Fruit fly (Drosophila melanogaster) whole organism, adult: Measurements from ENCODE around the gene CG14130.

Source experiments
- CG11617 ChIP-seq: fragments of 200-800 bp; sonication (Bioruptor generic); optimal IDR thresholded peaks from 2 replicates; lab custom pipeline; 2017; ENCODE audit warnings: mild to moderate bottlenecking, missing biosample characterization, missing genetic modification reagents, missing genetic modification characterization
- CG12768 ChIP-seq: fragments of 200-800 bp; sonication (Bioruptor generic); optimal IDR thresholded peaks from 2 replicates; lab custom pipeline; 2017; ENCODE audit warnings: missing biosample characterization, missing genetic modification characterization, mild to moderate bottlenecking, moderate library complexity, missing genetic modification reagents
- CG14711 ChIP-seq: fragments of 200-800 bp; sonication (Bioruptor generic); optimal IDR thresholded peaks from 2 replicates; lab custom pipeline; 2018; ENCODE audit warnings: missing biosample characterization, mild to moderate bottlenecking, missing genetic modification characterization, moderate library complexity
- CG1620 ChIP-seq: fragments of 200-800 bp; sonication (Bioruptor generic); optimal IDR thresholded peaks from 2 replicates; lab custom pipeline; 2016; ENCODE audit warnings: missing biosample characterization, missing genetic modification characterization
- CG33017 ChIP-seq: fragments of 200-800 bp; sonication (Bioruptor generic); optimal IDR thresholded peaks from 2 replicates; lab custom pipeline; 2018; ENCODE audit warnings: missing biosample characterization, mild to moderate bottlenecking, missing genetic modification characterization, moderate library complexity
- CG5204 ChIP-seq: fragments of 200-800 bp; sonication (Bioruptor generic); optimal IDR thresholded peaks from 2 replicates; lab custom pipeline; 2016; ENCODE audit warnings: missing biosample characterization, missing genetic modification characterization
- CG7045 ChIP-seq: fragments of 200-800 bp; sonication (Bioruptor generic); optimal IDR thresholded peaks from 2 replicates; lab custom pipeline; 2017; ENCODE audit warnings: missing biosample characterization, mild to moderate bottlenecking, missing genetic modification characterization
- CG7101 ChIP-seq: fragments of 200-800 bp; sonication (Bioruptor generic); optimal IDR thresholded peaks from 2 replicates; lab custom pipeline; 2018; ENCODE audit warnings: missing biosample characterization, mild to moderate bottlenecking, missing genetic modification characterization, moderate library complexity
- Clk ChIP-seq: fragments of 200-800 bp; sonication (Bioruptor generic); optimal IDR thresholded peaks from 2 replicates; lab custom pipeline; 2017; ENCODE audit warnings: missing biosample characterization, missing genetic modification characterization
- Crg-1 ChIP-seq: fragments of 200-800 bp; sonication (Bioruptor generic); optimal IDR thresholded peaks from 2 replicates; lab custom pipeline; 2016; ENCODE audit warnings: missing biosample characterization, missing genetic modification characterization
- Hr96 ChIP-seq: fragments of 200-800 bp; sonication (Bioruptor generic); optimal IDR thresholded peaks from 2 replicates; lab custom pipeline; 2016; ENCODE audit warnings: missing biosample characterization, missing genetic modification characterization
- Mnt ChIP-seq: fragments of 200-800 bp; sonication (Bioruptor generic); optimal IDR thresholded peaks from 2 replicates; lab custom pipeline; 2016; ENCODE audit warnings: missing biosample characterization, mild to moderate bottlenecking, missing genetic modification characterization
- bab1 ChIP-seq: fragments of 200-800 bp; sonication (Bioruptor generic); optimal IDR thresholded peaks from 3 replicates; lab custom pipeline; 2019; ENCODE audit warnings: missing biosample characterization, mild to moderate bottlenecking, missing genetic modification characterization, moderate library complexity
- cic ChIP-seq: fragments of 200-800 bp; sonication (Bioruptor generic); optimal IDR thresholded peaks from 2 replicates; lab custom pipeline; 2017; ENCODE audit warnings: missing biosample characterization, mild to moderate bottlenecking, missing genetic modification characterization, moderate library complexity
- cnc ChIP-seq, 2 experiments: fragments of >200 bp; optimal IDR thresholded peaks; 2 replicates each; lab custom pipeline; 2017
- kay ChIP-seq: fragments of 200-800 bp; sonication (Bioruptor generic); peaks from one replicate; lab custom pipeline; 2016; ENCODE audit warnings: missing biosample characterization, missing genetic modification characterization, borderline replicate concordance
- ovo ChIP-seq: fragments of 200-800 bp; sonication (Bioruptor generic); optimal IDR thresholded peaks from 2 replicates; lab custom pipeline; 2016; ENCODE audit warnings: missing biosample characterization, missing genetic modification characterization
- pad ChIP-seq: fragments of 200-800 bp; sonication (Bioruptor generic); optimal IDR thresholded peaks from 3 replicates; lab custom pipeline; 2017; ENCODE audit warnings: missing biosample characterization, missing genetic modification characterization, mild to moderate bottlenecking, moderate library complexity, missing genetic modification reagents
- tj ChIP-seq: fragments of 200-800 bp; sonication (Bioruptor generic); optimal IDR thresholded peaks from 3 replicates; lab custom pipeline; 2017; ENCODE audit warnings: missing biosample characterization, mild to moderate bottlenecking, missing genetic modification characterization, moderate library complexity
- toe ChIP-seq: fragments of 200-800 bp; sonication (Bioruptor generic); optimal IDR thresholded peaks from 2 replicates; lab custom pipeline; 2016; ENCODE audit warnings: missing biosample characterization, missing genetic modification characterization

Gene CG14130

DNA sequence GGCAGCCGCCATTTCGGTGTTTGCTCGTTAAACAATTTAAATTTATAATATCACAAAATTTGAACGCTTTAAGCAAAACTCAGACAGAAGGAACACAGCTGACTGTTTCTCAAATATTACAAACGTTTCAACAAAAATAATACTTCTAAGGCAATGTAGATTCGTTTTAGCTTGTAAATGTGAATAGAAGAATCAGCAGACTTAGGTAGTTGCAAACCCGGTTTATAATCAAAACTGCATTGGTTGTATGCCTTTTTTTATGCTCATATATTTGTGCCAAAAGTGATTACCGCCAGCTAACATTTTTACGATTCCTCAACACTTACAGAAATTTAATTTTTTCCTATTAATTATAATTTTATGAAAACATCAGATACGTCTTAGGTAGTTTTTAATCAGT is 40.8 kb upstream of the CG14130 start, which contains the start of gene Tim13:
TSS of gene Tim13 (minus strand) at position 101 of the 400 bp plus-strand sequence.
- TF ChIP-seq Clk (no peak), pad (GFP tag; lab: Kevin White, UChicago) (no peak), CG5204 (GFP tag; lab: Kevin White, UChicago) (no peak), Mnt (no peak), ovo (no peak)

- TF ChIP-seq kay (GFP tag; lab: Kevin White, UChicago) (peak; percentile 60), pad (GFP tag; lab: Kevin White, UChicago) (no peak), CG1620 (GFP tag; lab: Kevin White, UChicago) (no peak), cnc (optimal IDR thresholded peaks at IDR 0.05; lab: Kevin White, UChicago) (no peak), CG12768 (GFP tag; lab: Kevin White, UChicago) (no peak), cic (peak; percentile 26), Hr96 (GFP tag; lab: Kevin White, UChicago) (no peak), CG11617 (GFP tag; lab: Kevin White, UChicago) (no peak), bab1 (GFP tag; lab: Kevin White, UChicago) (no peak), Crg-1 (no peak), CG33017 (tag; lab: Kevin White, UChicago) (no peak), CG7101 (peak; percentile 6), ovo (no peak), CG7045 (GFP tag; lab: Kevin White, UChicago) (no peak), Mnt (no peak), tj (no peak)
Measured at dm6 chr3L:11776731-11777130, 38.5 kb upstream of the CG14130 start, which contains the start of gene CG14131. Gene CG14131 (plus strand): TSS chr3L:11777073.

DNA sequence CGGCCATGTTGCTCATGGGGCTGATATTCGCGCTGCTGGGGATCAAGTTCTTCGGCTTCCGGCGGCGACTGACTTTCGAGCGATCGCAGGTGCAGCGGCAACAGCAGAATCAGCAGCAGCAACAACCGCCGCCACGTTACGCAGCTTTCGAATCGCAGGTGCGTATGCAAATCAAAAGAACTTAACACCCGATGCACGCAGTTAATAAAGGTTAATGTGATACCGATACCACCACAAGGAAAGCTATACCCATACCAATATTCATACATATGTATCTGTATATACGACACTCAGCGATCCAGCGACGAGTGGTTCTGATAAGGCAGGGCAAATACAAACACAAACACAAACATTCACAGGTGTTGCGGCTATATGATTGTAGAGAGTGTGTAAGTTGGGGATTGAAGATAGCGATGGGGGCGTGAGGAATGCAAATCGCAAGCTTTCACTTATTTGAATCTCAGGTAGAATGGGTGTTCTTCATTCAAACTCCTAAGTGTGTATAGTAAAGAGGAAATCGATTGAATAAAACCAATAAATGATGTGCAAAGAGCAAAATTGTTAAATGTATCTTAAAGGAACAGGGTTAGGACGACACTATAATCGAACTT is 37.8 kb upstream of the CG14130 start:
- TF ChIP-seq Mnt (peak; percentile 14), cic (peak; percentile 50), CG11617 (GFP tag; lab: Kevin White, UChicago) (no peak), kay (GFP tag; lab: Kevin White, UChicago) (peak; percentile 21), bab1 (GFP tag; lab: Kevin White, UChicago) (peak; percentile 14), tj (peak; percentile 33), pad (GFP tag; lab: Kevin White, UChicago) (no peak)

DNA sequence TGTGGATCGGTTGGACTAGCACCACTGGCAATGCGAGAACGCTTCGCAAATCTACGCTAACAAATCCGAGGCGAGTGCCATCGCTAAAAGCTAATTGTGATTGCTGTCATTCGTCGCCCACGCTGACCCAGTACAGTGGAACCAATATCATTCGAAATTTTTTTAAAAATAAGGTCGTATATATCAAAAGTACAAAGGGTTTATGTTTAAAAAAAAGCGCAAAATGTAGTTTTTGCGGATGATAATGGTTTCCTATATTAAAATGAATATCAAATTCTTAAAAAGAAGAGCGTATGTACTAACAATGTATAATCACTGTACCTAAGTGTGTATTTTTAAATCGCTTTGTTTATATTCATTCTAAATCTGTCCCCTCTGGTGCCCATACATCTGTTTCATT is 30.0 kb upstream of the CG14130 start:
- TF ChIP-seq bab1 (GFP tag; lab: Kevin White, UChicago), result no peak
- no peak for TF ChIP-seq kay (GFP tag; lab: Kevin White, UChicago)
- no peak for TF ChIP-seq tj
- TF ChIP-seq CG7045 (GFP tag; lab: Kevin White, UChicago), result peak; percentile 16
- no peak for TF ChIP-seq CG5204 (GFP tag; lab: Kevin White, UChicago)
- TF ChIP-seq CG33017 (tag; lab: Kevin White, UChicago), result peak; percentile 71
- no peak for TF ChIP-seq CG1620 (GFP tag; lab: Kevin White, UChicago)
- TF ChIP-seq cic, result no peak
- TF ChIP-seq toe (GFP tag; lab: Kevin White, UChicago), result peak; percentile 40
- TF ChIP-seq ovo, result no peak
- TF ChIP-seq CG11617 (GFP tag; lab: Kevin White, UChicago), result no peak
- no peak for TF ChIP-seq Crg-1
- TF ChIP-seq CG7101, result peak; percentile 33
- TF ChIP-seq CG14711 (tag; lab: Kevin White, UChicago), result peak; percentile 66
- TF ChIP-seq pad (GFP tag; lab: Kevin White, UChicago), result no peak
- TF ChIP-seq Clk, result no peak
- TF ChIP-seq Mnt, result no peak
- peak; percentile 32 for TF ChIP-seq CG12768 (GFP tag; lab: Kevin White, UChicago)
- TF ChIP-seq cnc (optimal IDR thresholded peaks at IDR 0.05; lab: Kevin White, UChicago), result no peak
- no peak for TF ChIP-seq Hr96 (GFP tag; lab: Kevin White, UChicago)

DNA sequence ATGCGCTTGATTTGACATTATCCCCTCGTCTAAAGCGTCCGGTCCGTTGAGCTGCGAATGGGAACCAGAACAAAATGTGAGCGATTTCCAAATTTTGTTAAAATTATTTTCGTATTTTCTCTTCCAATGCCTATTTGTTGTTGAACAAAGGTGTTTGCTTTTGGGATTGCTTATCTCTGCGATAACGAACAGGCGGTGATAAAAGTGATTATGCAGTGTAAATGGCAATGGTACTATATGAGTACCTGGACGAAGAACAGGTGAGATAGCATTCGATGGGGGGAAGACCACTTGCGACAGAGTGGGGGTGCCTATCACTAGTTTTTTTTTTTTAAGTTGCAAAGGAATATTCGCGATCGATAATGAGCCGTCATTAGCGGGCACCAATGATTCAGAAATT is 27.0 kb upstream of the CG14130 start:
- TF ChIP-seq CG1620 (GFP tag; lab: Kevin White, UChicago), result no peak
- TF ChIP-seq tj, result no peak
- no peak for TF ChIP-seq pad (GFP tag; lab: Kevin White, UChicago)
- peak; percentile 42 for TF ChIP-seq CG12768 (GFP tag; lab: Kevin White, UChicago)
- TF ChIP-seq cnc (optimal IDR thresholded peaks at IDR 0.05; lab: Kevin White, UChicago), result no peak
- TF ChIP-seq CG14711 (tag; lab: Kevin White, UChicago), result no peak
- peak; percentile 50 for TF ChIP-seq ovo
- no peak for TF ChIP-seq Mnt
- no peak for TF ChIP-seq cic
- TF ChIP-seq CG11617 (GFP tag; lab: Kevin White, UChicago), result peak; percentile 19
- TF ChIP-seq CG5204 (GFP tag; lab: Kevin White, UChicago), result no peak
- TF ChIP-seq Crg-1, result no peak
- TF ChIP-seq toe (GFP tag; lab: Kevin White, UChicago), result no peak
- TF ChIP-seq CG33017 (tag; lab: Kevin White, UChicago), result no peak
- no peak for TF ChIP-seq bab1 (GFP tag; lab: Kevin White, UChicago)
- TF ChIP-seq CG7101, result peak; percentile 23
- peak; percentile 39 for TF ChIP-seq CG7045 (GFP tag; lab: Kevin White, UChicago)
- peak; percentile 7 for TF ChIP-seq Hr96 (GFP tag; lab: Kevin White, UChicago)
- TF ChIP-seq kay (GFP tag; lab: Kevin White, UChicago), result no peak
- TF ChIP-seq Clk, result no peak

- TF ChIP-seq toe (GFP tag; lab: Kevin White, UChicago) (no peak), CG12768 (GFP tag; lab: Kevin White, UChicago) (no peak), CG7045 (GFP tag; lab: Kevin White, UChicago) (no peak), cnc (optimal IDR thresholded peaks at IDR 0.05; lab: Kevin White, UChicago) (no peak), CG33017 (tag; lab: Kevin White, UChicago) (no peak), Crg-1 (no peak), CG7101 (no peak), CG11617 (GFP tag; lab: Kevin White, UChicago) (no peak), tj (peak; percentile 11), CG5204 (GFP tag; lab: Kevin White, UChicago) (no peak), pad (GFP tag; lab: Kevin White, UChicago) (peak; percentile 57), ovo (no peak), Clk (no peak), CG14711 (tag; lab: Kevin White, UChicago) (no peak), Mnt (peak; percentile 17), cic (peak; percentile 99), kay (GFP tag; lab: Kevin White, UChicago) (peak; percentile 90), CG1620 (GFP tag; lab: Kevin White, UChicago) (no peak), bab1 (GFP tag; lab: Kevin White, UChicago) (no peak), Hr96 (GFP tag; lab: Kevin White, UChicago) (no peak)
Measured at dm6 chr3L:11788936-11789352, 26.3 kb upstream of the CG14130 start.
